Fruit fly (Drosophila melanogaster) whole organism, embryonic: ENCODE results near the gene Trm7-32.
A peak's percentile ranks its signal among the peaks of the same experiment; 100 is the strongest.

ENCODE experiments used
- B-H2 ChIP-seq: fragments of 200-800 bp; sonication (Bioruptor generic); optimal IDR thresholded peaks from 2 replicates; lab custom pipeline; 2018; ENCODE audit warnings: missing biosample characterization, mild to moderate bottlenecking, missing genetic modification characterization
- C15 ChIP-seq: fragments of 200-800 bp; sonication (Bioruptor generic); IDR thresholded peaks from 3 replicates; pipeline ENCODE4 v1.3.6; 2022; ENCODE audit warnings: missing biosample characterization, missing genetic modification characterization
- CG10543 ChIP-seq: fragments of 200-800 bp; sonication (Bioruptor generic); optimal IDR thresholded peaks from 3 replicates; lab custom pipeline; 2017; ENCODE audit warnings: missing biosample characterization, mild to moderate bottlenecking, missing genetic modification characterization, moderate library complexity
- CG11247 ChIP-seq: fragments of 200-800 bp; sonication (Bioruptor generic); IDR thresholded peaks from 2 replicates; pipeline ENCODE4 v1.3.6; 2022; ENCODE audit warnings: missing biosample characterization, missing genetic modification characterization
- CG12769 ChIP-seq: fragments of 200-800 bp; sonication (Bioruptor generic); optimal IDR thresholded peaks from 2 replicates; lab custom pipeline; 2019; ENCODE audit warnings: missing biosample characterization, mild to moderate bottlenecking, missing genetic modification characterization, moderate library complexity
- CG13123 ChIP-seq: fragments of 200-800 bp; sonication (Bioruptor generic); optimal IDR thresholded peaks from 2 replicates; lab custom pipeline; 2016; ENCODE audit warnings: missing biosample characterization, missing genetic modification characterization
- CG13624 ChIP-seq: fragments of 200-800 bp; sonication (Bioruptor generic); optimal IDR thresholded peaks from 2 replicates; lab custom pipeline; 2016; ENCODE audit warnings: missing biosample characterization, missing genetic modification characterization
- CG13894 ChIP-seq: fragments of 200-800 bp; sonication (Bioruptor generic); optimal IDR thresholded peaks from 3 replicates; lab custom pipeline; 2018; ENCODE audit warnings: missing biosample characterization, mild to moderate bottlenecking, missing genetic modification characterization, moderate library complexity
- CG14860 ChIP-seq: fragments of 200-800 bp; sonication (Bioruptor generic); IDR thresholded peaks from 3 replicates; pipeline ENCODE4 v1.3.6; 2022; ENCODE audit warnings: missing biosample characterization, missing genetic modification characterization; ENCODE audit not compliant: partially characterized antibody
- CG17361 ChIP-seq: fragments of 200-800 bp; sonication (Bioruptor generic); IDR thresholded peaks from 3 replicates; pipeline ENCODE4 v1.3.6; 2022; ENCODE audit warnings: missing biosample characterization, missing genetic modification characterization
- CG17802 ChIP-seq: fragments of 200-800 bp; sonication (Bioruptor generic); optimal IDR thresholded peaks from 2 replicates; lab custom pipeline; 2018; ENCODE audit warnings: missing biosample characterization, mild to moderate bottlenecking, missing genetic modification characterization, moderate library complexity
- CG2199 ChIP-seq: fragments of 200-800 bp; sonication (Bioruptor generic); IDR thresholded peaks from 3 replicates; pipeline ENCODE4 v1.3.6; 2022; ENCODE audit warnings: missing biosample characterization, missing genetic modification characterization
- CG3726 ChIP-seq: fragments of 200-800 bp; sonication (Bioruptor generic); IDR thresholded peaks from 3 replicates; pipeline ENCODE4, ENCODE4 v1.3.6; 2022; ENCODE audit warnings: missing biosample characterization, missing genetic modification characterization
- CG42726 ChIP-seq: fragments of 200-800 bp; sonication (Bioruptor generic); IDR thresholded peaks from 2 replicates; pipeline ENCODE4 v1.3.6; 2022; ENCODE audit warnings: missing biosample characterization, missing genetic modification characterization; ENCODE audit not compliant: partially characterized antibody
- CG6683 ChIP-seq: fragments of 200-800 bp; sonication (Bioruptor generic); optimal IDR thresholded peaks from 2 replicates; lab custom pipeline; 2017; ENCODE audit warnings: missing biosample characterization, mild to moderate bottlenecking, missing genetic modification characterization, missing genetic modification reagents
- CHES-1-like ChIP-seq: fragments of 200-800 bp; sonication (Bioruptor generic); optimal IDR thresholded peaks from 2 replicates; lab custom pipeline; 2016; ENCODE audit warnings: missing biosample characterization, missing genetic modification characterization
- D ChIP-seq, 2 experiments: fragments of 200-800 bp in 1 of 2; fragments of >200 bp in 1 of 2; sonication (Bioruptor generic) in 1 of 2; optimal IDR thresholded peaks; 2 replicates in 1 of 2; 3 replicates in 1 of 2; lab custom pipeline; 2017; ENCODE audit warnings: mild to moderate bottlenecking in 1 of 2, missing biosample characterization in 1 of 2, missing genetic modification characterization in 1 of 2, missing genetic modification reagents in 1 of 2
- Dbx ChIP-seq: fragments of 200-800 bp; sonication (Bioruptor generic); IDR thresholded peaks from 3 replicates; pipeline ENCODE4 v1.3.6; 2022; ENCODE audit warnings: missing biosample characterization, missing genetic modification characterization
- Fer1 ChIP-seq: fragments of 200-800 bp; sonication (Bioruptor generic); optimal IDR thresholded peaks from 2 replicates; lab custom pipeline; 2017; ENCODE audit warnings: missing biosample characterization, mild to moderate bottlenecking, missing genetic modification characterization
- Hr3 ChIP-seq: fragments of 200-800 bp; sonication (Bioruptor generic); optimal IDR thresholded peaks from 3 replicates; lab custom pipeline; 2016; ENCODE audit warnings: missing biosample characterization, missing genetic modification characterization
- Lim3 ChIP-seq: fragments of 200-800 bp; sonication (Bioruptor generic); IDR thresholded peaks from 2 replicates; pipeline ENCODE4 v1.3.6; 2022; ENCODE audit warnings: missing biosample characterization, missing genetic modification characterization
- Nf-YC ChIP-seq: fragments of 200-800 bp; optimal IDR thresholded peaks from 3 replicates; lab custom pipeline; 2019; ENCODE audit warnings: missing biosample characterization, mild to moderate bottlenecking, missing genetic modification characterization, moderate library complexity
- Sox102F ChIP-seq: fragments of 200-800 bp; sonication (Bioruptor generic); optimal IDR thresholded peaks from 2 replicates; lab custom pipeline; 2018; ENCODE audit warnings: missing biosample characterization, mild to moderate bottlenecking, missing genetic modification characterization, moderate library complexity
- Xbp1 ChIP-seq: fragments of 200-800 bp; sonication (Bioruptor generic); optimal IDR thresholded peaks from 3 replicates; lab custom pipeline; 2016; ENCODE audit warnings: missing biosample characterization, mild to moderate bottlenecking, missing genetic modification characterization
- abd-A ChIP-seq: fragments of 200-800 bp; sonication (Bioruptor generic); optimal IDR thresholded peaks from 3 replicates; lab custom pipeline; 2019; ENCODE audit warnings: missing biosample characterization, mild to moderate bottlenecking, missing genetic modification characterization, moderate library complexity
- ac ChIP-seq: fragments of 200-800 bp; sonication (Bioruptor generic); optimal IDR thresholded peaks from 3 replicates; lab custom pipeline; 2017; ENCODE audit warnings: missing biosample characterization, mild to moderate bottlenecking, missing genetic modification characterization
- chinmo ChIP-seq: fragments of 200-800 bp; sonication (Bioruptor generic); IDR thresholded peaks from 4 replicates; pipeline ENCODE4 v1.3.6; 2022; ENCODE audit warnings: missing biosample characterization, missing genetic modification characterization; ENCODE audit not compliant: partially characterized antibody
- chm ChIP-seq: fragments of 200-800 bp; sonication (Bioruptor generic); IDR thresholded peaks from 2 replicates; pipeline ENCODE4 v1.3.6; 2022; ENCODE audit warnings: missing biosample characterization, missing genetic modification characterization
- crol ChIP-seq: fragments of 200-800 bp; sonication (Bioruptor generic); IDR thresholded peaks from 2 replicates; pipeline ENCODE4 v1.3.6; 2022; ENCODE audit warnings: missing biosample characterization, missing genetic modification characterization
- da ChIP-seq: fragments of 200-800 bp; sonication (Bioruptor generic); optimal IDR thresholded peaks from 2 replicates; lab custom pipeline; 2016; ENCODE audit warnings: missing biosample characterization, missing genetic modification characterization
- dan ChIP-seq: fragments of 200-800 bp; sonication (Bioruptor generic); IDR thresholded peaks from 2 replicates; pipeline ENCODE4 v1.3.6; 2022; ENCODE audit warnings: missing biosample characterization, missing genetic modification characterization
- danr ChIP-seq: fragments of 200-800 bp; sonication (Bioruptor generic); IDR thresholded peaks from 2 replicates; pipeline ENCODE4 v1.3.6; 2022; ENCODE audit warnings: missing biosample characterization, missing genetic modification characterization
- en ChIP-seq: fragments of 200-800 bp; sonication (Bioruptor generic); optimal IDR thresholded peaks from 2 replicates; lab custom pipeline; 2016; ENCODE audit warnings: missing biosample characterization, missing genetic modification characterization
- grn ChIP-seq: fragments of 200-800 bp; sonication (Bioruptor generic); optimal IDR thresholded peaks from 3 replicates; lab custom pipeline; 2017; ENCODE audit warnings: missing biosample characterization, missing genetic modification characterization
- hb ChIP-seq: fragments of 200-800 bp; sonication (Bioruptor generic); IDR thresholded peaks from 3 replicates; pipeline ENCODE4 v1.3.6; 2022; ENCODE audit warnings: missing biosample characterization, missing genetic modification characterization; ENCODE audit not compliant: partially characterized antibody
- jumu ChIP-seq: fragments of 200-800 bp; sonication (Bioruptor generic); optimal IDR thresholded peaks from 3 replicates; lab custom pipeline; 2016; ENCODE audit warnings: missing biosample characterization, missing genetic modification characterization
- luna ChIP-seq: fragments of 200-800 bp; sonication (Bioruptor generic); optimal IDR thresholded peaks from 2 replicates; lab custom pipeline; 2016; ENCODE audit warnings: missing biosample characterization, missing genetic modification characterization
- maf-S ChIP-seq: fragments of 200-800 bp; sonication (Bioruptor generic); optimal IDR thresholded peaks from 2 replicates; lab custom pipeline; 2016; ENCODE audit warnings: missing biosample characterization, missing genetic modification characterization
- pfk ChIP-seq: fragments of 200-800 bp; sonication (Bioruptor generic); optimal IDR thresholded peaks from 2 replicates; lab custom pipeline; 2018; ENCODE audit warnings: missing biosample characterization, mild to moderate bottlenecking, missing genetic modification characterization, moderate library complexity
- pum ChIP-seq: fragments of 200-800 bp; sonication (Bioruptor generic); optimal IDR thresholded peaks from 2 replicates; lab custom pipeline; 2016; ENCODE audit warnings: missing biosample characterization, missing genetic modification characterization
- ro ChIP-seq: fragments of 200-800 bp; sonication (Bioruptor generic); IDR thresholded peaks from 2 replicates; pipeline ENCODE4 v1.3.6; 2022; ENCODE audit warnings: missing biosample characterization, missing genetic modification characterization
- sd ChIP-seq: fragments of 200-800 bp; sonication (Bioruptor generic); optimal IDR thresholded peaks from 3 replicates; lab custom pipeline; 2018; ENCODE audit warnings: missing biosample characterization, mild to moderate bottlenecking, missing genetic modification characterization, moderate library complexity
- sens ChIP-seq: fragments of 200-800 bp; sonication (Bioruptor generic); peaks from one replicate; lab custom pipeline; 2016; ENCODE audit warnings: missing biosample characterization, missing genetic modification characterization
- sug ChIP-seq: fragments of 200-800 bp; optimal IDR thresholded peaks from 2 replicates; lab custom pipeline; 2019; ENCODE audit warnings: missing biosample characterization, mild to moderate bottlenecking, missing genetic modification characterization, moderate library complexity
- tup ChIP-seq: fragments of 200-800 bp; sonication (Bioruptor generic); optimal IDR thresholded peaks from 2 replicates; lab custom pipeline; 2016; ENCODE audit warnings: missing biosample characterization, mild to moderate bottlenecking, missing genetic modification characterization, moderate library complexity
- tx ChIP-seq: fragments of 200-800 bp; sonication (Bioruptor generic); optimal IDR thresholded peaks from 2 replicates; lab custom pipeline; 2016; ENCODE audit warnings: missing biosample characterization, missing genetic modification characterization
- zfh2 ChIP-seq: fragments of 200-800 bp; sonication (Bioruptor generic); optimal IDR thresholded peaks from 2 replicates; lab custom pipeline; 2016; ENCODE audit warnings: missing biosample characterization, missing genetic modification characterization

Gene Trm7-32

DNA sequence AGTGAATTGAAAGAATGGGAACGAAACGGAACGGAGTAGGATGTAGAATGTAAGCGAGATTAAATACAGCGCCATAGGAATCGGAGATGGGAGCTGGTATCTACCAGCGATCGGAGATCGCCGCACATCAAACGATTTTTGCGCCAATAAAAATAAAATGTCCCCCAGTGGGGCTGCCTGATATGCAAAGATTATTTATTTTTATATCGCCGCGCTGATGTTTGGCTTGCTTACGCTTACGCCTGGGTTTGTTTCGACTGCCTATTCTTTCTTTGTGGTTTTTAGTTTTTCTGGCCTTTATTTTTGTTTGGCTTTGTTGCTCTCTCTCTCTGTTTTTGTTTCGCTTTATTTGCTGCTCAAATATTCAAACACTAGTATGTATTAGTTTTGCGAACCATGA, 23.3 kb downstream of the Trm7-32 start:
- TF ChIP-seq pfk (peak; percentile 74), Hr3 (GFP tag; lab: Kevin White, UChicago) (no peak), Xbp1 (no peak), Lim3 (GFP tag; lab: Robert Waterston, UW) (no peak), CG2199 (GFP tag; lab: Robert Waterston, UW) (peak; percentile 32; the same call in 1 of the 3 replicates), CG13894 (tag; lab: Kevin White, UChicago) (peak; percentile 51), CG13624 (peak; percentile 5), sd (tag; lab: Kevin White, UChicago) (peak; percentile 71), CG12769 (tag; lab: Kevin White, UChicago) (peak; percentile 62), tx (no peak), crol (0 out of 2 replicates have a peak, but pooled peaks have one; percentile 15), sug (tag; lab: Kevin White, UChicago) (peak; percentile 59), sens (GFP tag; lab: Kevin White, UChicago) (peak; percentile 54), abd-A (tag; lab: Kevin White, UChicago) (peak; percentile 13), CG10543 (GFP tag; lab: Kevin White, UChicago) (peak; percentile 41), B-H2 (GFP tag; lab: Kevin White, UChicago) (peak; percentile 53), Dbx (GFP tag; lab: Robert Waterston, UW) (0 out of 3 replicates have a peak, but pooled peaks have one; percentile 7), chinmo (0 out of 4 replicates have a peak, but pooled peaks have one; percentile 80), chm (GFP tag; lab: Robert Waterston, UW) (peak; percentile 15; the same call in 1 of the 2 replicates), grn (peak; percentile 41), hb (0 out of 3 replicates have a peak, but pooled peaks have one; percentile 34), C15 (no peak)
- TF ChIP-seq, all 482 proteins: peak for 17

dm6 chr3R:17065018-17065784, 24.7 kb downstream of the Trm7-32 start:
- TF ChIP-seq dan (GFP tag; lab: Robert Waterston, UW) (no peak), Nf-YC (tag; lab: Kevin White, UChicago) (peak; percentile 81), tup (GFP tag; lab: Kevin White, UChicago) (peak; percentile 43), CG17361 (GFP tag; lab: Robert Waterston, UW) (peak; percentile 97), en (GFP tag; lab: Kevin White, UChicago) (peak; percentile 76), CG17802 (tag; lab: Kevin White, UChicago) (peak; percentile 81), pfk (peak; percentile 70), CG14860 (GFP tag; lab: Robert Waterston, UW) (no peak), CG6683 (GFP tag; lab: Kevin White, UChicago) (peak; percentile 90), luna (GFP tag; lab: Kevin White, UChicago) (peak; percentile 83), maf-S (peak; percentile 89), Fer1 (GFP tag; lab: Kevin White, UChicago) (peak; percentile 93), CG42726 (no peak), CG13624 (peak; percentile 90), zfh2 (GFP tag; lab: Kevin White, UChicago) (peak; percentile 92), Lim3 (GFP tag; lab: Robert Waterston, UW) (peak; percentile 35; the same call in 1 of the 2 replicates), CG3726 (GFP tag; lab: Robert Waterston, UW) (peak; percentile 82), chinmo (peak; percentile 98), jumu (peak; percentile 90), CG11247 (GFP tag; lab: Robert Waterston, UW) (peak; percentile 64), CG13123 (peak; percentile 80), pum (GFP tag; lab: Kevin White, UChicago) (peak; percentile 88), Sox102F (GFP tag; lab: Kevin White, UChicago) (peak; percentile 97), CHES-1-like (GFP tag; lab: Kevin White, UChicago) (peak; percentile 90), D (optimal IDR thresholded peaks at IDR 0.05; lab: Kevin White, UChicago) (no peak), D (GFP tag; optimal IDR thresholded peaks at IDR 0.05; lab: Kevin White, UChicago) (peak; percentile 92), danr (GFP tag; lab: Robert Waterston, UW) (peak; percentile 82), da (GFP tag; lab: Kevin White, UChicago) (peak; percentile 83), ac (no peak), ro (GFP tag; lab: Robert Waterston, UW) (0 out of 2 replicates have a peak, but pooled peaks have one; percentile 12)
